Worm (Caenorhabditis elegans): ENCODE measurements around the gene bgnt-1.2.

DNA sequence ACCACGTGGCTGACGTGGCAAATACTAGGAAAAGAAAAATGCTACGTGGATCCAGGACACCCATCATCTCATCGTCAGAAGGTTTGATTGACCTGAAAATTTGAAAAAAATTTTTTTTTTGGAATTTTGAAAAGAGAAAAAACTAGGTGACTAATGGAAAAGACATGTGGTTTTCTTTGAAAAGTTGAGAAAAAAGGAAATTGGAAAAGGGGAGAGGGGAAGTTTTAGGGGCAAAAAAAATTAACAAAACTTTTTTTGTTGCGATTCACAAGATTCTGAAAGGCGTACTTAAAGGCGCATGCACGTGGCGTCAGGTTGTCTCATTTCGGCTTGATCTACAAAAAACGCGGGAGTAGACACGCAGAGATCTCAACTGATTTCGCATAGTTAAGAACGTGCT is 45.7 kb downstream of the bgnt-1.2 start, which contains the start of gene Y40B10A.9:
- TF ChIP-seq unc-62 (GFP tag; optimal IDR thresholded peaks at IDR 0.05) (no peak), ztf-11 (tag; optimal IDR thresholded peaks at IDR 0.05) (no peak), aly-2 (tag; optimal IDR thresholded peaks at IDR 0.05) (no peak), nhr-11 (tag; optimal IDR thresholded peaks at IDR 0.05) (no peak), jun-1 (tag; optimal IDR thresholded peaks at IDR 0.05) (no peak), ces-1 (GFP tag; optimal IDR thresholded peaks at IDR 0.05) (no peak), lin-39 (tag; optimal IDR thresholded peaks at IDR 0.05) (no peak), unc-98 (GFP tag; IDR thresholded peaks at IDR 0.05) (no peak), pqm-1 (tag; optimal IDR thresholded peaks at IDR 0.05) (no peak), fkh-10 (GFP tag; optimal IDR thresholded peaks at IDR 0.05) (no peak), egl-27 (tag; optimal IDR thresholded peaks at IDR 0.05) (no peak), dpl-1 (GFP tag; optimal IDR thresholded peaks at IDR 0.05) (no peak)
